Fruit fly (Drosophila melanogaster): ENCODE results near the gene CG2930.

The CG2930 gene

dm6 chrX:3868456-3869023, at the start of gene CG2930 (continued):
- TF ChIP-seq CG9932 (GFP tag; IDR thresholded peaks at IDR 0.05) (0 out of 2 replicates have a peak, but pooled peaks have one; percentile 35), CG10654 (GFP tag; optimal IDR thresholded peaks at IDR 0.05) (peak; percentile 83), trem (tag; optimal IDR thresholded peaks at IDR 0.05) (peak; percentile 57), CG6254 (GFP tag; optimal IDR thresholded peaks at IDR 0.05) (peak; percentile 82), CG10274 (GFP tag; optimal IDR thresholded peaks at IDR 0.05) (peak; percentile 68), CG11456 (GFP tag; IDR thresholded peaks at IDR 0.05) (peak; percentile 78), CG17912 (GFP tag; optimal IDR thresholded peaks at IDR 0.05) (no peak), Side (GFP tag; optimal IDR thresholded peaks at IDR 0.05) (peak; percentile 62), CG1647 (GFP tag; optimal IDR thresholded peaks at IDR 0.05) (peak; percentile 71), unpg (GFP tag; optimal IDR thresholded peaks at IDR 0.05) (peak; percentile 88), danr (GFP tag; IDR thresholded peaks at IDR 0.05) (peak; percentile 69), Opbp (GFP tag; IDR thresholded peaks at IDR 0.05; ENCODE audit: partially characterized antibody) (no peak), Drgx (GFP tag; IDR thresholded peaks at IDR 0.05) (peak; percentile 97), CG18619 (GFP tag; optimal IDR thresholded peaks at IDR 0.05) (peak; percentile 74), CG34224 (GFP tag; IDR thresholded peaks at IDR 0.05; ENCODE audit: partially characterized antibody) (no peak), CG7928 (GFP tag; optimal IDR thresholded peaks at IDR 0.05) (no peak), gem (tag; optimal IDR thresholded peaks at IDR 0.05) (peak; percentile 90), sens (GFP tag) (peak; percentile 98), vfl (GFP tag; optimal IDR thresholded peaks at IDR 0.05) (no peak), CG8388 (GFP tag; optimal IDR thresholded peaks at IDR 0.05) (peak; percentile 83), sob (GFP tag; IDR thresholded peaks at IDR 0.05) (peak; percentile 82), Spps (tag; optimal IDR thresholded peaks at IDR 0.05) (peak; percentile 73), CG7987 (GFP tag; optimal IDR thresholded peaks at IDR 0.05) (peak; percentile 43), CG17359 (tag; optimal IDR thresholded peaks at IDR 0.05) (peak; percentile 87), gt (GFP tag; IDR thresholded peaks at IDR 0.05) (peak; percentile 82), ERR (GFP tag; optimal IDR thresholded peaks at IDR 0.05) (peak; percentile 56), NFAT (GFP tag; IDR thresholded peaks at IDR 0.05) (peak; percentile 60), CG1602 (GFP tag; optimal IDR thresholded peaks at IDR 0.05) (peak; percentile 83), CG1792 (GFP tag; optimal IDR thresholded peaks at IDR 0.05) (peak; percentile 75), CG11560 (tag; IDR thresholded peaks at IDR 0.05) (no peak), tgo (GFP tag; IDR thresholded peaks at IDR 0.05) (peak; percentile 88), Sox102F (GFP tag; optimal IDR thresholded peaks at IDR 0.05) (peak; percentile 90), Antp (GFP tag; optimal IDR thresholded peaks at IDR 0.05) (peak; percentile 84), CG6683 (GFP tag; optimal IDR thresholded peaks at IDR 0.05) (peak; percentile 54), C15 (GFP tag; IDR thresholded peaks at IDR 0.05) (0 out of 3 replicates have a peak, but pooled peaks have one; percentile 19), bbx (GFP tag; IDR thresholded peaks at IDR 0.05; ENCODE audit: partially characterized antibody) (0 out of 2 replicates have a peak, but pooled peaks have one; percentile 13), ash1 (GFP tag; optimal IDR thresholded peaks at IDR 0.05) (no peak), CG2712 (tag; optimal IDR thresholded peaks at IDR 0.05) (peak; percentile 88), CG31224 (GFP tag; IDR thresholded peaks at IDR 0.05) (0 out of 2 replicates have a peak, but pooled peaks have one; percentile 27), CG13894 (tag; optimal IDR thresholded peaks at IDR 0.05) (no peak), CG10462 (GFP tag; optimal IDR thresholded peaks at IDR 0.05) (peak; percentile 75), CG7963 (GFP tag; IDR thresholded peaks at IDR 0.05; ENCODE audit: partially characterized antibody) (no peak), exex (tag; optimal IDR thresholded peaks at IDR 0.05) (no peak), Hr39 (optimal IDR thresholded peaks at IDR 0.05) (no peak), salm (tag; optimal IDR thresholded peaks at IDR 0.05) (peak; percentile 78), CG17328 (GFP tag; IDR thresholded peaks at IDR 0.05) (peak; percentile 93), CG1529 (GFP tag; optimal IDR thresholded peaks at IDR 0.05) (peak; percentile 86), her (GFP tag; optimal IDR thresholded peaks at IDR 0.05) (peak; percentile 69), CG17186 (GFP tag; optimal IDR thresholded peaks at IDR 0.05) (peak; percentile 74), HmgZ (tag; optimal IDR thresholded peaks at IDR 0.05) (peak; percentile 28)

Data from whole organism, embryonic.